Worm (Caenorhabditis elegans): Measurements from ENCODE around the gene spp-18.

- TF ChIP-seq nhr-11 (tag; optimal IDR thresholded peaks at IDR 0.05) (no peak), sup-37 (GFP tag; optimal IDR thresholded peaks at IDR 0.05) (no peak), blmp-1 (tag; optimal IDR thresholded peaks at IDR 0.05) (no peak), pqm-1 (tag; optimal IDR thresholded peaks at IDR 0.05) (no peak), nhr-85 (tag) (no peak), aly-2 (tag; optimal IDR thresholded peaks at IDR 0.05) (no peak), nhr-90 (tag; optimal IDR thresholded peaks at IDR 0.05; ENCODE audit: poor library complexity) (no peak), snpc-4 (tag; optimal IDR thresholded peaks at IDR 0.05) (no peak), sox-4 (tag; optimal IDR thresholded peaks at IDR 0.05) (no peak)
Observed at ce11 chrIV:9613072-9613590, 19.6 kb downstream of the spp-18 start.
